Fruit fly (Drosophila melanogaster): Measurements from ENCODE around the gene CG18269.

- TF ChIP-seq EcR (GFP tag; optimal IDR thresholded peaks at IDR 0.05) (no peak), CG14655 (GFP tag; optimal IDR thresholded peaks at IDR 0.05) (no peak), CG34367 (tag; optimal IDR thresholded peaks at IDR 0.05) (no peak), CG12605 (GFP tag; IDR thresholded peaks at IDR 0.05) (no peak), fd96Ca (GFP tag; IDR thresholded peaks at IDR 0.05) (no peak), CG15710 (tag; optimal IDR thresholded peaks at IDR 0.05) (no peak), Pif1B (GFP tag; optimal IDR thresholded peaks at IDR 0.05) (no peak), Ets98B (GFP tag; IDR thresholded peaks at IDR 0.05) (no peak), CG8159 (tag; optimal IDR thresholded peaks at IDR 0.05) (no peak), rn (GFP tag; IDR thresholded peaks at IDR 0.05) (no peak), CG9948 (tag; optimal IDR thresholded peaks at IDR 0.05) (no peak)
Observed at dm6 chr2L:5532061-5532460, 19.6 kb upstream of the CG18269 start, which contains the start of gene Coq6.

Measured in whole organism, pupa.